Fruit fly (Drosophila melanogaster) whole organism, wandering third instar larva: Measurements from ENCODE around the gene CG3386.

Source experiments
- Abd-B ChIP-seq: fragments of >200 bp; optimal IDR thresholded peaks from 2 replicates; lab custom pipeline; 2017; ENCODE audit warnings: missing biosample characterization, missing genetic modification characterization
- CG32264 ChIP-seq: fragments of 200-800 bp; sonication (Bioruptor generic); optimal IDR thresholded peaks from 2 replicates; lab custom pipeline; 2016; ENCODE audit warnings: missing biosample characterization, missing genetic modification characterization
- CG9705 ChIP-seq: fragments of 200-800 bp; sonication (Bioruptor generic); optimal IDR thresholded peaks from 2 replicates; lab custom pipeline; 2018; ENCODE audit warnings: missing biosample characterization, mild to moderate bottlenecking, missing genetic modification characterization
- CrebA ChIP-seq: fragments of 200-800 bp; sonication (Bioruptor generic); optimal IDR thresholded peaks from 2 replicates; lab custom pipeline; 2016; ENCODE audit warnings: missing biosample characterization, mild to moderate bottlenecking, missing genetic modification characterization, borderline replicate concordance
- Dfd ChIP-seq: fragments of >200 bp; optimal IDR thresholded peaks from 2 replicates; lab custom pipeline; 2017; ENCODE audit warnings: missing biosample characterization, missing genetic modification characterization
- Dif ChIP-seq: fragments of 200-275, 200-300 bp; sonication (Bioruptor generic); optimal IDR thresholded peaks from 2 replicates; lab custom pipeline; 2018; ENCODE audit warnings: missing biosample characterization, missing genetic modification characterization; ENCODE audit not compliant: partially characterized antibody
- GATAd ChIP-seq: sonication (Bioruptor generic); optimal IDR thresholded peaks from 2 replicates; lab custom pipeline; 2016; ENCODE audit warnings: missing biosample characterization, missing genetic modification characterization
- HLH106 ChIP-seq: fragments of 200-800 bp; optimal IDR thresholded peaks from 3 replicates; lab custom pipeline; 2019; ENCODE audit warnings: missing biosample characterization, mild to moderate bottlenecking, missing genetic modification characterization, moderate library complexity
- Hnf4 ChIP-seq: fragments of 200-800 bp; sonication (Bioruptor generic); optimal IDR thresholded peaks from 2 replicates; lab custom pipeline; 2016; ENCODE audit warnings: missing biosample characterization, mild to moderate bottlenecking, missing genetic modification characterization
- Hr78 ChIP-seq: fragments of >200 bp; optimal IDR thresholded peaks from 2 replicates; lab custom pipeline; 2017; ENCODE audit warnings: missing biosample characterization, missing genetic modification characterization
- Hr83 ChIP-seq: fragments of 200-300 bp; sonication (Bioruptor generic); optimal IDR thresholded peaks from 2 replicates; lab custom pipeline; 2016; ENCODE audit warnings: missing biosample characterization, mild to moderate bottlenecking, missing genetic modification characterization, moderate library complexity; ENCODE audit not compliant: poor library complexity, severe bottlenecking
- Jra ChIP-seq: sonication (Bioruptor generic); optimal IDR thresholded peaks from 2 replicates; lab custom pipeline; 2016; ENCODE audit warnings: missing biosample characterization, missing genetic modification characterization
- Mio ChIP-seq: sonication (Bioruptor generic); optimal IDR thresholded peaks from 2 replicates; lab custom pipeline; 2016; ENCODE audit warnings: missing biosample characterization, missing genetic modification characterization
- Myc ChIP-seq: fragments of >200 bp; optimal IDR thresholded peaks from 2 replicates; lab custom pipeline; 2017
- N ChIP-seq: fragments of >200 bp; optimal IDR thresholded peaks from 2 replicates; lab custom pipeline; 2018; ENCODE audit warnings: missing biosample characterization, missing external identifiers, missing genetic modification characterization
- OdsH ChIP-seq: fragments of 200-800 bp; sonication (Bioruptor generic); optimal IDR thresholded peaks from 2 replicates; lab custom pipeline; 2016; ENCODE audit warnings: missing biosample characterization, mild to moderate bottlenecking, missing genetic modification characterization
- Rel ChIP-seq, 2 experiments: fragments of 200-800 bp; sonication (Bioruptor generic) in 1 of 2; optimal IDR thresholded peaks; 2 replicates in 1 of 2; 3 replicates in 1 of 2; lab custom pipeline; 2016 to 2019; ENCODE audit warnings: mild to moderate bottlenecking in 2 of 2, missing biosample characterization in 2 of 2, missing genetic modification characterization in 2 of 2, moderate library complexity in 1 of 2
- Sp1 ChIP-seq: fragments of 200-800 bp; sonication (Bioruptor generic); optimal IDR thresholded peaks from 3 replicates; lab custom pipeline; 2019; ENCODE audit warnings: missing biosample characterization, mild to moderate bottlenecking, missing genetic modification characterization, moderate library complexity
- Vsx2 ChIP-seq: fragments of 200-300, 225-300 bp; sonication (Bioruptor generic); optimal IDR thresholded peaks from 2 replicates; lab custom pipeline; 2018; ENCODE audit warnings: missing biosample characterization, missing genetic modification characterization; ENCODE audit not compliant: partially characterized antibody
- br ChIP-seq: fragments of 200-800 bp; sonication (Bioruptor generic); optimal IDR thresholded peaks from 2 replicates; lab custom pipeline; 2016; ENCODE audit warnings: missing biosample characterization, missing genetic modification characterization
- brk ChIP-seq: fragments of 200-800 bp; sonication (Bioruptor generic); optimal IDR thresholded peaks from 2 replicates; lab custom pipeline; 2016; ENCODE audit warnings: missing biosample characterization, mild to moderate bottlenecking, missing genetic modification characterization
- dl ChIP-seq, 2 experiments: fragments of 175-275, 200-275 bp in 1 of 2; fragments of 200-275 bp in 1 of 2; sonication (Bioruptor generic); optimal IDR thresholded peaks; lab custom pipeline; 2018; ENCODE audit warnings: mild to moderate bottlenecking in 2 of 2, missing biosample characterization in 2 of 2, missing genetic modification characterization in 2 of 2, moderate library complexity in 2 of 2; ENCODE audit not compliant: partially characterized antibody in 2 of 2, insufficient read depth in 1 of 2
- dmrt93B ChIP-seq: fragments of 200-800 bp; sonication (Bioruptor generic); optimal IDR thresholded peaks from 2 replicates; lab custom pipeline; 2018; ENCODE audit warnings: missing biosample characterization, mild to moderate bottlenecking, missing genetic modification characterization
- dsf ChIP-seq: sonication (Bioruptor generic); optimal IDR thresholded peaks from 2 replicates; lab custom pipeline; 2016; ENCODE audit warnings: missing biosample characterization, missing genetic modification characterization, borderline replicate concordance
- ey ChIP-seq: fragments of 200-800 bp; sonication (Bioruptor generic); optimal IDR thresholded peaks from 2 replicates; lab custom pipeline; 2016; ENCODE audit warnings: missing biosample characterization, missing genetic modification characterization
- foxo ChIP-seq, 2 experiments: fragments of 200-800 bp; sonication (Bioruptor generic); optimal IDR thresholded peaks; 2 replicates in 1 of 2; 3 replicates in 1 of 2; lab custom pipeline; 2016 to 2017; ENCODE audit warnings: missing biosample characterization in 2 of 2, missing genetic modification characterization in 2 of 2
- fru ChIP-seq: fragments of 200-800 bp; sonication (Bioruptor generic); optimal IDR thresholded peaks from 3 replicates; lab custom pipeline; 2016; ENCODE audit warnings: missing biosample characterization, mild to moderate bottlenecking, missing genetic modification characterization
- h ChIP-seq: fragments of 200-800 bp; sonication (Bioruptor generic); optimal IDR thresholded peaks from 3 replicates; lab custom pipeline; 2016; ENCODE audit warnings: missing biosample characterization, mild to moderate bottlenecking, missing genetic modification characterization
- jim ChIP-seq: fragments of 175-275, 200-325 bp; sonication (Bioruptor generic); optimal IDR thresholded peaks from 2 replicates; lab custom pipeline; 2016; ENCODE audit warnings: missing biosample characterization, mild to moderate bottlenecking, missing genetic modification characterization
- lola ChIP-seq: fragments of >200 bp; optimal IDR thresholded peaks from 2 replicates; lab custom pipeline; 2017; ENCODE audit warnings: missing biosample characterization, missing genetic modification characterization
- pan ChIP-seq: fragments of >200 bp; optimal IDR thresholded peaks from 2 replicates; lab custom pipeline; 2017
- psq ChIP-seq: fragments of 200-800 bp; sonication (Bioruptor generic); optimal IDR thresholded peaks from 3 replicates; lab custom pipeline; 2017; ENCODE audit warnings: missing biosample characterization, mild to moderate bottlenecking, missing genetic modification characterization, moderate library complexity
- rgr ChIP-seq: fragments of 200-800 bp; sonication (Bioruptor generic); optimal IDR thresholded peaks from 3 replicates; lab custom pipeline; 2016; ENCODE audit warnings: missing biosample characterization, mild to moderate bottlenecking, missing genetic modification characterization
- sage ChIP-seq: fragments of 200-800 bp; sonication (Bioruptor generic); optimal IDR thresholded peaks from 2 replicates; lab custom pipeline; 2016; ENCODE audit warnings: missing biosample characterization, mild to moderate bottlenecking, missing genetic modification characterization
- sv ChIP-seq: fragments of 200-800 bp; sonication (Bioruptor generic); optimal IDR thresholded peaks from 3 replicates; lab custom pipeline; 2016; ENCODE audit warnings: missing biosample characterization, missing genetic modification characterization
- tai ChIP-seq: sonication (Bioruptor generic); optimal IDR thresholded peaks from 2 replicates; lab custom pipeline; 2016; ENCODE audit warnings: missing biosample characterization, missing genetic modification characterization
- woc ChIP-seq: sonication (Bioruptor generic); optimal IDR thresholded peaks from 2 replicates; lab custom pipeline; 2016; ENCODE audit warnings: missing biosample characterization, mild to moderate bottlenecking, missing genetic modification characterization

Gene CG3386

dm6 chr3L:654019-654418 is 28.3 kb downstream of the CG3386 start, which contains the start of the genes MED30 and Rev1:
TSS of gene MED30 (minus strand) at chr3L:654089.
TSS of gene Rev1 (plus strand) at chr3L:654363.
- TF ChIP-seq dl (GFP tag; optimal IDR thresholded peaks at IDR 0.05; lab: Kevin White, UChicago; ENCODE audit: insufficient read depth in 1 of 2, partially characterized antibody in 2 of 2) (no peak), Dif (no peak), fru (peak; percentile 97), Jra (GFP tag; lab: Kevin White, UChicago) (peak; percentile 97), woc (GFP tag; lab: Kevin White, UChicago) (peak; percentile 89), HLH106 (tag; lab: Kevin White, UChicago) (peak; percentile 93), CrebA (GFP tag; lab: Kevin White, UChicago) (no peak), Abd-B (GFP tag; lab: Kevin White, UChicago) (no peak), tai (GFP tag; lab: Kevin White, UChicago) (no peak), N (GFP tag; lab: Kevin White, UChicago) (no peak), Hr83 (GFP tag; lab: Kevin White, UChicago) (peak; percentile 96), OdsH (peak; percentile 96), Vsx2 (GFP tag; lab: Kevin White, UChicago) (no peak), Sp1 (GFP tag; lab: Kevin White, UChicago) (peak; percentile 89), foxo (GFP tag; optimal IDR thresholded peaks at IDR 0.05; lab: Kevin White, UChicago) (peak; percentile 68 to 98), dsf (GFP tag; lab: Kevin White, UChicago) (peak; percentile 94), jim (GFP tag; lab: Kevin White, UChicago) (peak; percentile 90), pan (no peak), br (GFP tag; lab: Kevin White, UChicago) (peak; percentile 96), rgr (peak; percentile 97), CG9705 (GFP tag; lab: Kevin White, UChicago) (peak; percentile 87), sage (GFP tag; lab: Kevin White, UChicago) (peak; percentile 85), h (GFP tag; lab: Kevin White, UChicago) (peak; percentile 97), Hnf4 (GFP tag; lab: Kevin White, UChicago) (peak; percentile 98), CG32264 (GFP tag; lab: Kevin White, UChicago) (peak; percentile 92), lola (GFP tag; lab: Kevin White, UChicago) (no peak), dmrt93B (peak; percentile 80), ey (GFP tag; lab: Kevin White, UChicago) (peak; percentile 97), psq (peak; percentile 90), Myc (lab: Kevin White, UChicago) (peak; percentile 24), Dfd (GFP tag; lab: Kevin White, UChicago) (no peak), sv (GFP tag; lab: Kevin White, UChicago) (peak; percentile 96), Hr78 (GFP tag; lab: Kevin White, UChicago) (no peak), Mio (GFP tag; lab: Kevin White, UChicago) (peak; percentile 86), GATAd (GFP tag; lab: Kevin White, UChicago) (peak; percentile 83), brk (GFP tag; lab: Kevin White, UChicago) (no peak), Rel (GFP tag; optimal IDR thresholded peaks at IDR 0.05; lab: Kevin White, UChicago) (peak; percentile 56), Rel (tag; optimal IDR thresholded peaks at IDR 0.05; lab: Kevin White, UChicago) (peak; percentile 68)

- no peak for TF ChIP-seq pan
- no peak for TF ChIP-seq jim (GFP tag; lab: Kevin White, UChicago)
- TF ChIP-seq Jra (GFP tag; lab: Kevin White, UChicago) = no peak
- no peak for TF ChIP-seq Hr83 (GFP tag; lab: Kevin White, UChicago)
- TF ChIP-seq CG32264 (GFP tag; lab: Kevin White, UChicago) = no peak
- no peak for TF ChIP-seq tai (GFP tag; lab: Kevin White, UChicago)
- no peak for TF ChIP-seq dmrt93B
- no peak for TF ChIP-seq OdsH
- TF ChIP-seq Dif = no peak
- TF ChIP-seq sage (GFP tag; lab: Kevin White, UChicago) = no peak
- TF ChIP-seq br (GFP tag; lab: Kevin White, UChicago) = no peak
- no peak for TF ChIP-seq GATAd (GFP tag; lab: Kevin White, UChicago)
- TF ChIP-seq h (GFP tag; lab: Kevin White, UChicago) = no peak
- no peak for TF ChIP-seq fru
- no peak for TF ChIP-seq psq
- TF ChIP-seq foxo (GFP tag; optimal IDR thresholded peaks at IDR 0.05; lab: Kevin White, UChicago) = no peak
Measured at dm6 chr3L:652637-653036, 29.6 kb downstream of the CG3386 start, which contains the start of gene CG3402. TSS of gene CG3402 (minus strand) at chr3L:652881.
